Worm (Caenorhabditis elegans) whole organism, L1 larva: ENCODE measurements around the gene nhr-114.
A peak's percentile ranks its signal among the peaks of the same experiment; 100 is the strongest.

ENCODE experiments used
- C04F5.9 ChIP-seq: sonication (generic microtip); optimal IDR thresholded peaks from 2 replicates; lab custom pipeline; 2016; ENCODE audit warnings: missing genetic modification characterization, missing compliant biosample characterization
- C34B4.2 ChIP-seq: sonication (generic microtip); optimal IDR thresholded peaks from 2 replicates; lab custom pipeline; 2017; ENCODE audit warnings: mild to moderate bottlenecking, missing genetic modification characterization, missing compliant biosample characterization
- F16B12.6 ChIP-seq: fragments of 150-350 bp; optimal IDR thresholded peaks from 2 replicates; lab custom pipeline; 2014; ENCODE audit warnings: missing biosample characterization, missing genetic modification characterization
- Y116A8C.19 ChIP-seq: sonication (generic microtip); optimal IDR thresholded peaks from 2 replicates; lab custom pipeline; 2016; ENCODE audit warnings: missing compliant biosample characterization, missing genetic modification characterization, borderline replicate concordance
- aha-1 ChIP-seq: fragments of 150-350 bp; optimal IDR thresholded peaks from 2 replicates; lab custom pipeline; 2014; ENCODE audit warnings: missing biosample characterization, missing genetic modification characterization
- aly-2 ChIP-seq: fragments of 150-350 bp; optimal IDR thresholded peaks from 2 replicates; lab custom pipeline; 2014; ENCODE audit warnings: missing biosample characterization, missing genetic modification characterization
- ama-1 ChIP-seq: fragments of 150-350 bp; optimal IDR thresholded peaks from 2 replicates; lab custom pipeline; 2014
- blmp-1 ChIP-seq: fragments of 150-350 bp; optimal IDR thresholded peaks from 2 replicates; lab custom pipeline; 2014; ENCODE audit warnings: missing biosample characterization, missing genetic modification characterization
- dpl-1 ChIP-seq, 3 experiments: fragments of 150-350 bp in 2 of 3; sonication (generic microtip) in 1 of 3; optimal IDR thresholded peaks; 2 replicates each; lab custom pipeline; 2014 to 2017; ENCODE audit warnings: missing biosample characterization in 3 of 3, missing genetic modification characterization in 3 of 3, missing genetic modification reagents in 3 of 3
- efl-1 ChIP-seq, 4 experiments: fragments of 150-350 bp; optimal IDR thresholded peaks in 3 of 4; peaks in 1 of 4; 1 replicate in 1 of 4; 2 replicates in 3 of 4; lab custom pipeline; 2014; ENCODE audit warnings: missing biosample characterization in 2 of 4, missing genetic modification characterization in 2 of 4, missing genetic modification reagents in 2 of 4
- egl-13 ChIP-seq: sonication (generic microtip); optimal IDR thresholded peaks from 2 replicates; lab custom pipeline; 2016; ENCODE audit warnings: missing genotype, missing genetic modification reagents, missing genetic modification characterization, missing compliant biosample characterization
- egl-27 ChIP-seq, 2 experiments: fragments of 150-350 bp in 1 of 2; sonication (generic microtip); optimal IDR thresholded peaks; 3 replicates each; lab custom pipeline; 2017 to 2018; ENCODE audit warnings: missing biosample characterization in 2 of 2, missing genetic modification characterization in 2 of 2, missing genetic modification reagents in 2 of 2
- elt-2 ChIP-seq: sonication (generic microtip); optimal IDR thresholded peaks from 2 replicates; lab custom pipeline; 2016; ENCODE audit warnings: missing genetic modification characterization, mild to moderate bottlenecking, inconsistent platforms, missing compliant biosample characterization, missing genetic modification reagents
- elt-3 ChIP-seq, 6 experiments: fragments of 150-350 bp in 1 of 6; sonication (generic microtip); optimal IDR thresholded peaks; 2 replicates each; lab custom pipeline; 2017 to 2018; ENCODE audit warnings: missing biosample characterization in 6 of 6, missing genetic modification characterization in 6 of 6, inconsistent platforms in 1 of 6
- ets-5 ChIP-seq: fragments of 200-800 bp; sonication (Bioruptor generic); IDR thresholded peaks from 2 replicates; pipeline ENCODE4 v1.3.6; 2022; ENCODE audit warnings: missing genetic modification characterization, missing compliant biosample characterization
- fkh-4 ChIP-seq: sonication (generic microtip); optimal IDR thresholded peaks from 2 replicates; lab custom pipeline; 2016; ENCODE audit warnings: missing compliant biosample characterization, missing genetic modification characterization, borderline replicate concordance
- grh-1 ChIP-seq: fragments of 200-800 bp; sonication (Bioruptor generic); IDR thresholded peaks from 2 replicates; pipeline ENCODE4 v1.3.6; 2022; ENCODE audit warnings: missing genetic modification reagents, missing genetic modification characterization, missing compliant biosample characterization
- hlh-4 ChIP-seq: sonication (generic microtip); optimal IDR thresholded peaks from 2 replicates; lab custom pipeline; 2016; ENCODE audit warnings: mild to moderate bottlenecking, missing genetic modification characterization, missing compliant biosample characterization
- irx-1 ChIP-seq: sonication (generic microtip); optimal IDR thresholded peaks from 2 replicates; lab custom pipeline; 2016; ENCODE audit warnings: missing genetic modification characterization, missing compliant biosample characterization
- lin-14 ChIP-seq: fragments of 200-800 bp; sonication (Bioruptor generic); optimal IDR thresholded peaks from 2 replicates; lab custom pipeline; 2018; ENCODE audit warnings: mild to moderate bottlenecking, missing genetic modification characterization, moderate library complexity, missing compliant biosample characterization
- lin-15B ChIP-seq: fragments of 150-350 bp; sonication (generic microtip); optimal IDR thresholded peaks from 3 replicates; lab custom pipeline; 2014; ENCODE audit warnings: missing biosample characterization, missing genetic modification characterization
- lin-35 ChIP-seq, 2 experiments: fragments of 150-350 bp; optimal IDR thresholded peaks; 2 replicates each; lab custom pipeline; 2014; ENCODE audit warnings: missing biosample characterization in 2 of 2, missing genetic modification characterization in 2 of 2, missing genetic modification reagents in 2 of 2
- lir-3 ChIP-seq: sonication (generic microtip); optimal IDR thresholded peaks from 2 replicates; lab custom pipeline; 2016; ENCODE audit warnings: mild to moderate bottlenecking, missing genetic modification characterization, moderate library complexity, missing compliant biosample characterization; ENCODE audit not compliant: poor library complexity
- mdl-1 ChIP-seq, 2 experiments: fragments of 150-350 bp; optimal IDR thresholded peaks; 2 replicates each; lab custom pipeline; 2014 to 2017; ENCODE audit warnings: missing biosample characterization in 2 of 2, missing genetic modification characterization in 2 of 2, inconsistent platforms in 1 of 2
- mef-2 ChIP-seq: fragments of 150-350 bp; optimal IDR thresholded peaks from 2 replicates; lab custom pipeline; 2014; ENCODE audit warnings: missing biosample characterization, missing genetic modification characterization
- nhr-11 ChIP-seq: fragments of 150-350 bp; optimal IDR thresholded peaks from 2 replicates; lab custom pipeline; 2014; ENCODE audit warnings: missing biosample characterization, missing genetic modification characterization
- nhr-12 ChIP-seq: sonication (generic microtip); optimal IDR thresholded peaks from 2 replicates; lab custom pipeline; 2017; ENCODE audit warnings: missing biosample characterization, missing genetic modification characterization
- nhr-20 ChIP-seq: sonication (generic microtip); optimal IDR thresholded peaks from 2 replicates; lab custom pipeline; 2016; ENCODE audit warnings: mild to moderate bottlenecking, missing genetic modification characterization, missing compliant biosample characterization
- nhr-28 ChIP-seq: fragments of 150-350 bp; optimal IDR thresholded peaks from 2 replicates; lab custom pipeline; 2014; ENCODE audit warnings: missing biosample characterization, missing genetic modification characterization
- nhr-76 ChIP-seq: sonication (generic microtip); optimal IDR thresholded peaks from 2 replicates; lab custom pipeline; 2017; ENCODE audit warnings: missing biosample characterization, missing genetic modification characterization
- nhr-77 ChIP-seq: fragments of 150-350 bp; optimal IDR thresholded peaks from 2 replicates; lab custom pipeline; 2014; ENCODE audit warnings: missing biosample characterization, missing genetic modification characterization
- pax-3 ChIP-seq: fragments of 200-800 bp; sonication (Bioruptor generic); optimal IDR thresholded peaks from 2 replicates; lab custom pipeline; 2018; ENCODE audit warnings: mild to moderate bottlenecking, missing genetic modification characterization, moderate library complexity, missing compliant biosample characterization
- skn-1 ChIP-seq: fragments of 150-350 bp; optimal IDR thresholded peaks from 2 replicates; lab custom pipeline; 2014; ENCODE audit warnings: missing biosample characterization, missing genetic modification characterization
- snpc-4 ChIP-seq: fragments of 150-350 bp; optimal IDR thresholded peaks from 2 replicates; lab custom pipeline; 2014; ENCODE audit warnings: missing biosample characterization, missing genetic modification characterization
- snu-23 ChIP-seq: sonication (generic microtip); optimal IDR thresholded peaks from 2 replicates; lab custom pipeline; 2016; ENCODE audit warnings: missing genetic modification characterization, missing compliant biosample characterization
- sptf-1 ChIP-seq: fragments of 150-350 bp; optimal IDR thresholded peaks from 2 replicates; lab custom pipeline; 2014; ENCODE audit warnings: missing biosample characterization, missing genetic modification characterization
- sup-37 ChIP-seq: fragments of 200-800 bp; sonication (Bioruptor generic); optimal IDR thresholded peaks from 2 replicates; lab custom pipeline; 2018; ENCODE audit warnings: mild to moderate bottlenecking, missing genetic modification characterization, missing compliant biosample characterization
- swsn-7 ChIP-seq: sonication (generic microtip); optimal IDR thresholded peaks from 2 replicates; lab custom pipeline; 2016; ENCODE audit warnings: missing genetic modification characterization, missing compliant biosample characterization
- tlp-1 ChIP-seq: fragments of 150-350 bp; optimal IDR thresholded peaks from 2 replicates; lab custom pipeline; 2014; ENCODE audit warnings: missing biosample characterization, missing genetic modification characterization
- unc-62 ChIP-seq: fragments of 150-350 bp; optimal IDR thresholded peaks from 2 replicates; lab custom pipeline; 2014; ENCODE audit warnings: missing biosample characterization, missing genetic modification reagents, missing genetic modification characterization
- unc-86 ChIP-seq: sonication (generic microtip); optimal IDR thresholded peaks from 2 replicates; lab custom pipeline; 2016; ENCODE audit warnings: missing genetic modification characterization, missing compliant biosample characterization
- vab-15 ChIP-seq: sonication (generic microtip); optimal IDR thresholded peaks from 2 replicates; lab custom pipeline; 2017; ENCODE audit warnings: missing genotype, mild to moderate bottlenecking, missing genetic modification characterization, missing compliant biosample characterization
- ztf-4 ChIP-seq: fragments of 150-350 bp; optimal IDR thresholded peaks from 2 replicates; lab custom pipeline; 2014; ENCODE audit warnings: missing biosample characterization, missing genetic modification characterization

Gene nhr-114

DNA sequence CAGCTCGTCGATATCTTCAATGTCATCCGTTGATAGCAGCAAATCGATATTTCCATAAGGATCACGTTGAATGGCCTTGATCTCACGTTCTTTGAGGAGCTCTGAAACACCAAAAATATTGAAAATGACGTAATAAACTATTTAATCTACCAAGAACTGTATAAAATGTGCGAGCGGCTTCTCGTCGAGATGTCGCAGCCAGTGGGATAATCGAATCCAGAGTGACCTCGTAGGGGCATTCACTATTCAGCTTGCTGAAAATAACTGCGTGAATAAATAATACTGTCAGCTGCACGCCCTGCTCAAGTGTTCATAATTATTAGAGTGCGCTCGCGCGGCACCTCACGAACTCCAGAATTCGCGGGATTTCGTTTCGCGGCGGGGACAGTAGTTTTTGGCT, 16.9 kb upstream of the nhr-114 start, which contains the start of gene Y45G5AM.7:
Y45G5AM.7 (minus strand) TSS at position 101 of the 400 bp plus-strand sequence.
- TF ChIP-seq efl-1 (optimal IDR thresholded peaks at IDR 0.05; lab: Kevin White, UChicago) = no peak
- TF ChIP-seq efl-1 (GFP tag; optimal IDR thresholded peaks at IDR 0.05 in 1 of 2; lab: Kevin White, UChicago) = peak in 1 of 2 experiments; percentile 68
- no peak for TF ChIP-seq blmp-1 (tag; lab: Kevin White, UChicago)
- TF ChIP-seq egl-13 (tag; lab: Kevin White, UChicago) = no peak
- TF ChIP-seq, all 84 proteins: peak for 1

DNA sequence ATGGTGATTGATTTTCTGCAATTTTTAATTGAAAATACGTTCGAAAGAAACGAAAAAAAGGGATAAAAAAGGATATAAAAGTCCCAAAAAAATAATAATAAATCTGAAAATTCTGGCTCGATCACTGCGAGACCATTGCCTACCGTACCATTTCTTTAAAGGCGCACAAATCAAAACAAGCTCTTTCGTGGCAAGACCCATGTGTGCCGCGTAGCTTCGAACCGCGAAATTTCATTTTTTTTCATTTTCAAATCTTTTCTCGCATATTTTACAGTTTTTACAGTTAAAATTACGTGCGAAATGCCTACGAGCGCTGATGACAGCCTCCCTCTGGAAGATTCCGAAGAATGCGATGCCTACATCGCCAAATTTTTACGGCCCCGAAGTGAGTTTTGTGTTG, 11.4 kb upstream of the nhr-114 start, which contains the start of the genes coh-4 and pid-5:
coh-4 (minus strand) TSS at position 17 of the 400 bp plus-strand sequence.
pid-5 (plus strand) TSS at position 259 of the 400 bp plus-strand sequence.
- no peak for TF ChIP-seq lin-15B (tag; lab: Kevin White, UChicago)
- TF ChIP-seq elt-3 (tag; optimal IDR thresholded peaks at IDR 0.05; lab: Kevin White, UChicago) = no peak

DNA sequence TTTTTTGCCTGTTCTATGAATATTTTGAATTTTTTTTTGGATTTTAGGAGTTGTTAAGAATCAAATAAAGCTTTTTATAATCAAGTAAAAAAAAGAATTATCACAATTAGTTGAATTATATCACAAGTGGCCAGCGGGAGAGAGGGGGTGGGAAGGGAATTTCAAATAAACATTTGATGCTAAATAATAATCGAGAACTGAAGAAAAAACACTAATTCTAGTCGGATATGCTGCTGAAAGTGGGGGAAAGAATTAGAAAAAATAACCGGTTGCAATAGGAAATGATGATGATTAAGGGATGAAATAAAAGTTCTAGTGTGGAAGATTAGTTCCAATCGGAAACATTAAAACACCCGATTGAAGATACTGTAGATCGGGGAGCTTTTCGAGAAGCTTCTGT, 5.7 kb upstream of the nhr-114 start:
- TF ChIP-seq aha-1 (tag; lab: Kevin White, UChicago) (no peak), snu-23 (GFP tag; lab: Kevin White, UChicago) (no peak), nhr-12 (tag; lab: Kevin White, UChicago) (no peak), nhr-28 (tag; lab: Kevin White, UChicago) (no peak)
- TF ChIP-seq, all 84 proteins: peak for 0

DNA sequence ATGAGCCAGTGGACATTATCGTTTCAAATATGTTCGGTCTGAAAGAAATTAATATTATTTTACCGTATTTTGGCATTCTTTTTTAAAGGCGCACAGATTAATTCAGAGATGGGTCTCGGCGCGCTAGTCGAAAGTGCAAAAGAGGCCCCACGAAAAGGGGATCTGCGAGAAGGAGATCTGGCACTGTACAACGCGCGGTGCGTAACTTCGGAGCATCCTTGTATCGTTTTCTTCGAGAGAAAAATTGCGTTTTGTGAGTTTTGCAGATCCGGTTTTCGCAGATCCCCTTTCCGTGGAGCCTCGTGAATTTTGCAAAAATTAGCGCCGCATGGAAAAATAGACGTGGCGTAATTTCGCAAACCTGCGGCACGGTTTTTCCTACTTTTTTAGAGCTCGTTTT, 5.3 kb upstream of the nhr-114 start:
- TF ChIP-seq irx-1 (no peak), tlp-1 (tag; lab: Kevin White, UChicago) (no peak), vab-15 (tag; lab: Kevin White, UChicago) (no peak), ztf-4 (tag; lab: Kevin White, UChicago) (no peak), nhr-20 (tag; lab: Kevin White, UChicago) (no peak), unc-62 (GFP tag; lab: Kevin White, UChicago) (no peak)

DNA sequence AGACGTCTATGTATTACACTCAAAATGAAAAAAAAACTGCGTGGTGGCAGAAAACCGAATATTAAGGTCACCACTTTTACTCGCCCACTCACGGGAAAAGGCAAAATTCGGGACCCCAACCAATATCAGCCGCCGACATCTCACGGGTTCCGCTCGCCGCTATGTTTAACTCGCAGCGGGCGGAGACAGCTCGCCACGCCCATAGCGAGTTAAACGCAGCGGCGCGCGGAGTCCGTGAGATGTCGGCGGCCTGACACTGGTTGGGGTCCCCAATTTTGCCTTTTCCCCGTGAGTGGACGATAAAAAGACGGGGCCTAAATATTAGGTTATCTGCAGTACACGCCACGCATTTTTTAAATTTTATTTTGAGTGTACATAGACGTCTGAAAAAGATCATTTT, 4.5 kb upstream of the nhr-114 start:
- TF ChIP-seq C34B4.2 (no peak), Y116A8C.19 (tag; lab: Kevin White, UChicago) (no peak), unc-86 (tag; lab: Kevin White, UChicago) (no peak), efl-1 (optimal IDR thresholded peaks at IDR 0.05; lab: Kevin White, UChicago) (no peak), efl-1 (GFP tag; optimal IDR thresholded peaks at IDR 0.05 in 1 of 2; lab: Kevin White, UChicago) (peak in 1 of 2 experiments; percentile 52), nhr-76 (tag; lab: Kevin White, UChicago) (no peak), sup-37 (GFP tag; lab: Kevin White, UChicago) (no peak), lin-15B (tag; lab: Kevin White, UChicago) (no peak), hlh-4 (no peak), grh-1 (GFP tag; lab: Robert Waterston, UW) (no peak), swsn-7 (tag; lab: Kevin White, UChicago) (no peak), sptf-1 (tag; lab: Kevin White, UChicago) (no peak), lin-35 (GFP tag; optimal IDR thresholded peaks at IDR 0.05; lab: Kevin White, UChicago) (no peak), mdl-1 (tag; optimal IDR thresholded peaks at IDR 0.05; lab: Kevin White, UChicago) (no peak), skn-1 (tag; lab: Kevin White, UChicago) (no peak), pax-3 (tag; lab: Kevin White, UChicago) (no peak), aly-2 (tag; lab: Kevin White, UChicago) (no peak), snpc-4 (tag; lab: Kevin White, UChicago) (peak; percentile 32), F16B12.6 (tag; lab: Kevin White, UChicago) (no peak)

DNA sequence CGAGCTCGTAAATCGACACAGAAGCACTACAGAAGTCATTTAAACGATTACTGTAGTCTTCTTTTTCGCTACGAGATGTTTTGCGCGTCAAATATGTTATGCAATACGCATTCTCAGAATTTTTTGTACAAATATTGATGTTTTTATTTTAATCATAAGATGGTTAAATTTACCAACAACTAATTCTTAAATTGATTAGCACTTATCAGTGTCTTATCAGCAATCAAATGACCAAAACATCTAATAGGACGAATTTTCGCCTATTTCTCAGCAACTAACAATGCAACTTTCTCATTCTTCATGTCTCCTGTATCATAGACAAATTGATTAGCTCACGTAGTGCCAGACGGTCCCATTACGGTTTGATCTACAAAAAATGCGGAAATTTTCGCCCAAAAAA, 1.1 kb upstream of the nhr-114 start:
- TF ChIP-seq ama-1 = no peak
- TF ChIP-seq nhr-11 (tag; lab: Kevin White, UChicago) = no peak
- no peak for TF ChIP-seq vab-15 (tag; lab: Kevin White, UChicago)
- TF ChIP-seq nhr-77 (tag; lab: Kevin White, UChicago) = no peak
- no peak for TF ChIP-seq egl-27 (tag; optimal IDR thresholded peaks at IDR 0.05; lab: Kevin White, UChicago)
- no peak for TF ChIP-seq elt-2 (tag; lab: Kevin White, UChicago)
- no peak for TF ChIP-seq C04F5.9 (tag; lab: Kevin White, UChicago)
- TF ChIP-seq C34B4.2 = no peak
- TF ChIP-seq egl-13 (tag; lab: Kevin White, UChicago) = no peak
- TF ChIP-seq mef-2 = no peak
- TF ChIP-seq fkh-4 (tag; lab: Kevin White, UChicago) = no peak
- TF ChIP-seq ets-5 = no peak
- TF ChIP-seq dpl-1 (GFP tag; optimal IDR thresholded peaks at IDR 0.05; lab: Kevin White, UChicago) = no peak
- TF ChIP-seq lir-3 (tag; lab: Kevin White, UChicago) = no peak
- TF ChIP-seq Y116A8C.19 (tag; lab: Kevin White, UChicago) = no peak
- TF ChIP-seq lin-14 (GFP tag; lab: Kevin White, UChicago) = no peak
- no peak for TF ChIP-seq tlp-1 (tag; lab: Kevin White, UChicago)
